Fruit fly (Drosophila melanogaster) whole organism, embryonic: ENCODE measurements around the gene CG4455.

Experiments
- C15 ChIP-seq: fragments of 200-800 bp; sonication (Bioruptor generic); IDR thresholded peaks from 3 replicates; pipeline ENCODE4 v1.3.6; 2022; ENCODE audit warnings: missing biosample characterization, missing genetic modification characterization
- CG10274 ChIP-seq: fragments of 200-800 bp; sonication (Bioruptor generic); optimal IDR thresholded peaks from 3 replicates; lab custom pipeline; 2017; ENCODE audit warnings: missing biosample characterization, mild to moderate bottlenecking, missing genetic modification characterization
- CG10565 ChIP-seq: fragments of 200-800 bp; sonication (Bioruptor generic); optimal IDR thresholded peaks from 3 replicates; lab custom pipeline; 2016; ENCODE audit warnings: missing biosample characterization, mild to moderate bottlenecking, missing genetic modification characterization
- CG11247 ChIP-seq: fragments of 200-800 bp; sonication (Bioruptor generic); IDR thresholded peaks from 2 replicates; pipeline ENCODE4 v1.3.6; 2022; ENCODE audit warnings: missing biosample characterization, missing genetic modification characterization
- CG12942 ChIP-seq: fragments of 200-800 bp; sonication (Bioruptor generic); optimal IDR thresholded peaks from 3 replicates; lab custom pipeline; 2016; ENCODE audit warnings: missing biosample characterization, missing genetic modification characterization
- CG13894 ChIP-seq: fragments of 200-800 bp; sonication (Bioruptor generic); optimal IDR thresholded peaks from 3 replicates; lab custom pipeline; 2018; ENCODE audit warnings: missing biosample characterization, mild to moderate bottlenecking, missing genetic modification characterization, moderate library complexity
- CG14050 ChIP-seq: fragments of 200-800 bp; sonication (Bioruptor generic); IDR thresholded peaks from 3 replicates; pipeline ENCODE4 v1.3.6; 2022; ENCODE audit warnings: missing biosample characterization, missing genetic modification characterization
- CG1602 ChIP-seq: fragments of 200-800 bp; sonication (Bioruptor generic); optimal IDR thresholded peaks from 3 replicates; lab custom pipeline; 2016; ENCODE audit warnings: missing biosample characterization, missing genetic modification characterization
- CG32772 ChIP-seq: fragments of 200-800 bp; sonication (Bioruptor generic); IDR thresholded peaks from 2 replicates; pipeline ENCODE4 v1.3.6; 2022; ENCODE audit warnings: missing biosample characterization, missing genetic modification characterization
- CG3281 ChIP-seq: fragments of 200-800 bp; sonication (Bioruptor generic); optimal IDR thresholded peaks from 3 replicates; lab custom pipeline; 2017; ENCODE audit warnings: missing biosample characterization, mild to moderate bottlenecking, missing genetic modification characterization
- CG4730 ChIP-seq: fragments of 200-800 bp; sonication (Bioruptor generic); IDR thresholded peaks from 2 replicates; pipeline ENCODE4 v1.3.6; 2022; ENCODE audit warnings: missing biosample characterization, missing genetic modification characterization
- CG5953 ChIP-seq: fragments of 200-800 bp; sonication (Bioruptor generic); IDR thresholded peaks from 2 replicates; pipeline ENCODE4 v1.3.6; 2022; ENCODE audit warnings: missing biosample characterization, missing genetic modification characterization
- CG8765 ChIP-seq: fragments of 200-800 bp; sonication (Bioruptor generic); IDR thresholded peaks from 2 replicates; pipeline ENCODE4 v1.3.6; 2022; ENCODE audit warnings: missing biosample characterization, missing genetic modification characterization
- CG9437 ChIP-seq: fragments of 200-800 bp; sonication (Bioruptor generic); optimal IDR thresholded peaks from 2 replicates; lab custom pipeline; 2018; ENCODE audit warnings: missing biosample characterization, mild to moderate bottlenecking, missing genetic modification characterization
- CTCF ChIP-seq: fragments of 200-800 bp; sonication (Bioruptor generic); optimal IDR thresholded peaks from 2 replicates; lab custom pipeline; 2017; ENCODE audit warnings: missing biosample characterization, mild to moderate bottlenecking, missing genetic modification characterization, moderate library complexity
- D19B ChIP-seq: fragments of 200-800 bp; sonication (Bioruptor generic); optimal IDR thresholded peaks from 2 replicates; lab custom pipeline; 2017; ENCODE audit warnings: missing biosample characterization, mild to moderate bottlenecking, missing genetic modification characterization
- Dad ChIP-seq: fragments of 200-800 bp; sonication (Bioruptor generic); optimal IDR thresholded peaks from 3 replicates; lab custom pipeline; 2016; ENCODE audit warnings: missing biosample characterization, missing genetic modification characterization
- E2f2 ChIP-seq: fragments of 200-800 bp; sonication (Bioruptor generic); IDR thresholded peaks from 2 replicates; pipeline ENCODE4 v1.3.6; 2022; ENCODE audit warnings: missing biosample characterization, missing genetic modification characterization
- Fer1 ChIP-seq: fragments of 200-800 bp; sonication (Bioruptor generic); optimal IDR thresholded peaks from 2 replicates; lab custom pipeline; 2017; ENCODE audit warnings: missing biosample characterization, mild to moderate bottlenecking, missing genetic modification characterization
- Fer3 ChIP-seq: fragments of 200-800 bp; sonication (Bioruptor generic); optimal IDR thresholded peaks from 2 replicates; lab custom pipeline; 2018; ENCODE audit warnings: missing biosample characterization, mild to moderate bottlenecking, missing genetic modification characterization, moderate library complexity
- HHEX ChIP-seq: fragments of 200-800 bp; sonication (Bioruptor generic); optimal IDR thresholded peaks from 3 replicates; lab custom pipeline; 2017; ENCODE audit warnings: missing biosample characterization, mild to moderate bottlenecking, missing genetic modification characterization, missing genetic modification reagents
- HmgD ChIP-seq: fragments of 200-800 bp; sonication (Bioruptor generic); optimal IDR thresholded peaks from 3 replicates; lab custom pipeline; 2016; ENCODE audit warnings: missing biosample characterization, missing genetic modification characterization
- Mad ChIP-seq: fragments of 200-800 bp; sonication (Bioruptor generic); optimal IDR thresholded peaks from 2 replicates; lab custom pipeline; 2016; ENCODE audit warnings: missing biosample characterization, missing genetic modification characterization
- Max ChIP-seq: fragments of 200-800 bp; sonication (Bioruptor generic); optimal IDR thresholded peaks from 2 replicates; lab custom pipeline; 2016; ENCODE audit warnings: missing biosample characterization, mild to moderate bottlenecking, missing genetic modification characterization
- Nf-YB ChIP-seq: fragments of 200-800 bp; sonication (Bioruptor generic); optimal IDR thresholded peaks from 3 replicates; lab custom pipeline; 2019; ENCODE audit warnings: missing biosample characterization, mild to moderate bottlenecking, missing genetic modification characterization, moderate library complexity
- Spps ChIP-seq: fragments of 200-800 bp; sonication (Bioruptor generic); optimal IDR thresholded peaks from 2 replicates; lab custom pipeline; 2018; ENCODE audit warnings: missing biosample characterization, mild to moderate bottlenecking, missing genetic modification characterization
- Ssrp ChIP-seq: fragments of 200-800 bp; sonication (Bioruptor generic); optimal IDR thresholded peaks from 2 replicates; lab custom pipeline; 2018; ENCODE audit warnings: missing biosample characterization, mild to moderate bottlenecking, missing genetic modification characterization, moderate library complexity
- Xrp1 ChIP-seq: fragments of 200-800 bp; sonication (Bioruptor generic); IDR thresholded peaks from 2 replicates; pipeline ENCODE4 v1.3.6; 2022; ENCODE audit warnings: missing biosample characterization, missing genetic modification characterization
- dm ChIP-seq: fragments of 200-800 bp; sonication (Bioruptor generic); optimal IDR thresholded peaks from 3 replicates; lab custom pipeline; 2016; ENCODE audit warnings: missing biosample characterization, missing genetic modification characterization
- exex ChIP-seq: fragments of 200-800 bp; sonication (Bioruptor generic); optimal IDR thresholded peaks from 4 replicates; lab custom pipeline; 2018; ENCODE audit warnings: missing biosample characterization, mild to moderate bottlenecking, missing genetic modification characterization, moderate library complexity
- ftz-f1 ChIP-seq: fragments of 200-800 bp; sonication (Bioruptor generic); optimal IDR thresholded peaks from 2 replicates; lab custom pipeline; 2016; ENCODE audit warnings: missing biosample characterization, missing genetic modification characterization
- fu2 ChIP-seq: fragments of 200-800 bp; sonication (Bioruptor generic); optimal IDR thresholded peaks from 2 replicates; lab custom pipeline; 2016; ENCODE audit warnings: missing biosample characterization, missing genetic modification characterization
- gcm ChIP-seq: fragments of 200-800 bp; sonication (Bioruptor generic); optimal IDR thresholded peaks from 2 replicates; lab custom pipeline; 2019; ENCODE audit warnings: missing biosample characterization, mild to moderate bottlenecking, missing genetic modification characterization, moderate library complexity
- her ChIP-seq: fragments of 200-800 bp; sonication (Bioruptor generic); optimal IDR thresholded peaks from 2 replicates; lab custom pipeline; 2016; ENCODE audit warnings: missing biosample characterization, missing genetic modification characterization
- kah ChIP-seq: fragments of 200-800 bp; sonication (Bioruptor generic); optimal IDR thresholded peaks from 2 replicates; lab custom pipeline; 2018; ENCODE audit warnings: missing biosample characterization, mild to moderate bottlenecking, missing genetic modification characterization
- kay ChIP-seq: fragments of 200-800 bp; sonication (Bioruptor generic); optimal IDR thresholded peaks from 2 replicates; lab custom pipeline; 2016; ENCODE audit warnings: missing biosample characterization, missing genetic modification characterization
- klu ChIP-seq: fragments of 200-800 bp; sonication (Bioruptor generic); IDR thresholded peaks from 2 replicates; pipeline ENCODE4 v1.3.6; 2022; ENCODE audit warnings: missing biosample characterization, missing genetic modification characterization
- luna ChIP-seq: fragments of 200-800 bp; sonication (Bioruptor generic); optimal IDR thresholded peaks from 2 replicates; lab custom pipeline; 2016; ENCODE audit warnings: missing biosample characterization, missing genetic modification characterization
- nerfin-1 ChIP-seq: fragments of 200-800 bp; sonication (Bioruptor generic); optimal IDR thresholded peaks from 3 replicates; lab custom pipeline; 2019; ENCODE audit warnings: missing biosample characterization, mild to moderate bottlenecking, missing genetic modification characterization, moderate library complexity
- pan ChIP-seq, 4 experiments: fragments of >200 bp in 3 of 4; fragments of 200-800 bp in 1 of 4; sonication (Bioruptor generic) in 1 of 4; optimal IDR thresholded peaks in 3 of 4; IDR thresholded peaks in 1 of 4; 2 replicates each; pipeline versions ENCODE4 v1.3.6 to Lab custom; 2017 to 2022; ENCODE audit warnings: missing biosample characterization in 2 of 4, missing genetic modification characterization in 2 of 4, mixed read lengths in 1 of 4
- prd ChIP-seq, 3 experiments: fragments of >200 bp in 2 of 3; fragments of 200-800 bp in 1 of 3; sonication (Bioruptor generic) in 1 of 3; optimal IDR thresholded peaks in 2 of 3; IDR thresholded peaks in 1 of 3; 2 replicates in 2 of 3; 3 replicates in 1 of 3; pipeline versions ENCODE4 v1.3.6 to Lab custom; 2017 to 2022; ENCODE audit warnings: missing biosample characterization in 1 of 3, missing genetic modification characterization in 1 of 3
- salm ChIP-seq: fragments of 200-800 bp; sonication (Bioruptor generic); optimal IDR thresholded peaks from 2 replicates; lab custom pipeline; 2018; ENCODE audit warnings: missing biosample characterization, mild to moderate bottlenecking, missing genetic modification characterization
- sc ChIP-seq, 3 experiments: fragments of >200 bp in 2 of 3; fragments of 200-800 bp in 1 of 3; sonication (Bioruptor generic) in 1 of 3; optimal IDR thresholded peaks; 2 replicates in 2 of 3; 3 replicates in 1 of 3; lab custom pipeline; 2017; ENCODE audit warnings: mild to moderate bottlenecking in 1 of 3, missing biosample characterization in 1 of 3, missing genetic modification characterization in 1 of 3, missing genetic modification reagents in 1 of 3
- shn ChIP-seq: fragments of 200-800 bp; sonication (Bioruptor generic); optimal IDR thresholded peaks from 3 replicates; lab custom pipeline; 2016; ENCODE audit warnings: missing biosample characterization, missing genetic modification characterization
- sr ChIP-seq: fragments of 200-800 bp; sonication (Bioruptor generic); IDR thresholded peaks from 3 replicates; pipeline ENCODE4 v1.3.6; 2022; ENCODE audit warnings: missing biosample characterization, missing genetic modification characterization
- tll ChIP-seq, 2 experiments: fragments of 200-800 bp in 1 of 2; fragments of >200 bp in 1 of 2; sonication (Bioruptor generic) in 1 of 2; optimal IDR thresholded peaks; 2 replicates each; lab custom pipeline; 2017 to 2019; ENCODE audit warnings: missing biosample characterization in 2 of 2, missing genetic modification characterization in 2 of 2, mild to moderate bottlenecking in 1 of 2, moderate library complexity in 1 of 2
- tup ChIP-seq: fragments of 200-800 bp; sonication (Bioruptor generic); optimal IDR thresholded peaks from 2 replicates; lab custom pipeline; 2016; ENCODE audit warnings: missing biosample characterization, mild to moderate bottlenecking, missing genetic modification characterization, moderate library complexity
- vfl ChIP-seq: fragments of 200-800 bp; sonication (Bioruptor generic); optimal IDR thresholded peaks from 2 replicates; lab custom pipeline; 2016; ENCODE audit warnings: missing biosample characterization, missing genetic modification characterization

The CG4455 gene

dm6 chr2L:16352585-16353580, at the start of gene CG4455, which contains the start of the genes Hyls1 and chif (continued):
- TF ChIP-seq CG9437 (GFP tag; lab: Kevin White, UChicago): peak; percentile 14
- TF ChIP-seq nerfin-1 (tag; lab: Kevin White, UChicago): peak; percentile 2
- TF ChIP-seq CG12942 (GFP tag; lab: Kevin White, UChicago): peak; percentile 2
- no peak for TF ChIP-seq sr (GFP tag; lab: Robert Waterston, UW)
- no peak for TF ChIP-seq ftz-f1 (GFP tag; lab: Kevin White, UChicago)
- no peak for TF ChIP-seq HHEX
- TF ChIP-seq Dad (GFP tag; lab: Kevin White, UChicago): no peak
- TF ChIP-seq CG3281 (GFP tag; lab: Kevin White, UChicago): peak; percentile 24
- TF ChIP-seq Mad (GFP tag; lab: Kevin White, UChicago): peak; percentile 28
- TF ChIP-seq dm (GFP tag; lab: Kevin White, UChicago): no peak
- no peak for TF ChIP-seq kay
- TF ChIP-seq Fer1: no peak
- TF ChIP-seq her (GFP tag; lab: Kevin White, UChicago): no peak
- TF ChIP-seq Max (GFP tag; lab: Kevin White, UChicago): peak; percentile 61
- TF ChIP-seq sc (optimal IDR thresholded peaks at IDR 0.05; lab: Kevin White, UChicago): no peak
- TF ChIP-seq sc (GFP tag; optimal IDR thresholded peaks at IDR 0.05; lab: Kevin White, UChicago): no peak
- TF ChIP-seq gcm (GFP tag; lab: Kevin White, UChicago): no peak
- no peak for TF ChIP-seq C15 (GFP tag; lab: Robert Waterston, UW)
- no peak for TF ChIP-seq klu (GFP tag; lab: Robert Waterston, UW)
- TF ChIP-seq tup: no peak
- peak; percentile 30 for TF ChIP-seq CG1602 (GFP tag; lab: Kevin White, UChicago)
- TF ChIP-seq Fer3 (tag; lab: Kevin White, UChicago): no peak
- TF ChIP-seq shn (GFP tag; lab: Kevin White, UChicago): no peak
- TF ChIP-seq CG5953: no peak
- no peak for TF ChIP-seq CG13894
- peak; percentile 19 for TF ChIP-seq exex
- TF ChIP-seq D19B (GFP tag; lab: Kevin White, UChicago): peak; percentile 78
- no peak; the same call in 1 of the 2 replicates for TF ChIP-seq Xrp1 (GFP tag; lab: Robert Waterston, UW)
- peak; percentile 49 for TF ChIP-seq E2f2 (GFP tag; lab: Robert Waterston, UW)
- no peak for TF ChIP-seq CG10274 (GFP tag; lab: Kevin White, UChicago)
- TF ChIP-seq HmgD (GFP tag; lab: Kevin White, UChicago): no peak
- TF ChIP-seq tll (GFP tag; optimal IDR thresholded peaks at IDR 0.05; lab: Kevin White, UChicago): peak in 1 of 2 experiments; percentile 9
- TF ChIP-seq CG14050 (GFP tag; lab: Robert Waterston, UW): no peak
- TF ChIP-seq Ssrp (tag; lab: Kevin White, UChicago): peak; percentile 32
- TF ChIP-seq CTCF: peak; percentile 10
- TF ChIP-seq pan (optimal IDR thresholded peaks at IDR 0.05; lab: Kevin White, UChicago): no peak
- TF ChIP-seq pan (GFP tag; optimal IDR thresholded peaks at IDR 0.05 in 1 of 2, IDR thresholded peaks at IDR 0.05 in 1 of 2): peak in 1 of 2 experiments; percentile 41
- no peak for TF ChIP-seq salm
- TF ChIP-seq CG11247 (GFP tag; lab: Robert Waterston, UW): no peak
- no peak for TF ChIP-seq CG4730
- TF ChIP-seq CG32772 (GFP tag; lab: Robert Waterston, UW): no peak
- no peak for TF ChIP-seq Spps
- TF ChIP-seq CG10565: no peak
- TF ChIP-seq vfl (GFP tag; lab: Kevin White, UChicago): no peak
- no peak for TF ChIP-seq prd (optimal IDR thresholded peaks at IDR 0.05; lab: Kevin White, UChicago)
- TF ChIP-seq prd (GFP tag; IDR thresholded peaks at IDR 0.05; lab: Robert Waterston, UW): peak; percentile 29; the same call in 1 of the 3 replicates
- TF ChIP-seq CG8765 (GFP tag; lab: Robert Waterston, UW): no peak
- TF ChIP-seq kah (GFP tag; lab: Kevin White, UChicago): no peak
- no peak for TF ChIP-seq luna (GFP tag; lab: Kevin White, UChicago)
- TF ChIP-seq fu2 (GFP tag; lab: Kevin White, UChicago): no peak
- TF ChIP-seq Nf-YB: no peak
